Fruit fly (Drosophila melanogaster) whole organism, embryonic: ENCODE results near the gene Sirup.

Experiments used
- CG4730 ChIP-seq: fragments of 200-800 bp; sonication (Bioruptor generic); IDR thresholded peaks from 2 replicates; pipeline ENCODE4 v1.3.6; 2022; ENCODE audit warnings: missing biosample characterization, missing genetic modification characterization
- Max ChIP-seq: fragments of 200-800 bp; sonication (Bioruptor generic); optimal IDR thresholded peaks from 2 replicates; lab custom pipeline; 2016; ENCODE audit warnings: missing biosample characterization, mild to moderate bottlenecking, missing genetic modification characterization
- cas ChIP-seq: fragments of 200-800 bp; sonication (Bioruptor generic); IDR thresholded peaks from 2 replicates; pipeline ENCODE4 v1.3.6; 2022; ENCODE audit warnings: missing biosample characterization, missing genetic modification characterization
- dmrt11E ChIP-seq: fragments of 200-800 bp; sonication (Bioruptor generic); optimal IDR thresholded peaks from 3 replicates; lab custom pipeline; 2018; ENCODE audit warnings: missing biosample characterization, mild to moderate bottlenecking, missing genetic modification characterization, moderate library complexity
- ken ChIP-seq: fragments of 200-800 bp; sonication (Bioruptor generic); IDR thresholded peaks from 3 replicates; pipeline ENCODE4 v1.3.6; 2022; ENCODE audit warnings: missing biosample characterization, missing genetic modification characterization
- klu ChIP-seq: fragments of 200-800 bp; sonication (Bioruptor generic); IDR thresholded peaks from 2 replicates; pipeline ENCODE4 v1.3.6; 2022; ENCODE audit warnings: missing biosample characterization, missing genetic modification characterization
- lilli ChIP-seq: fragments of 200-800 bp; sonication (Bioruptor generic); optimal IDR thresholded peaks from 3 replicates; lab custom pipeline; 2016; ENCODE audit warnings: missing biosample characterization, missing genetic modification characterization
- nmo ChIP-seq: fragments of 200-800 bp; sonication (Bioruptor generic); optimal IDR thresholded peaks from 2 replicates; lab custom pipeline; 2018; ENCODE audit warnings: missing biosample characterization, mild to moderate bottlenecking, missing genetic modification characterization, moderate library complexity
- pan ChIP-seq, 4 experiments: fragments of >200 bp in 3 of 4; fragments of 200-800 bp in 1 of 4; sonication (Bioruptor generic) in 1 of 4; optimal IDR thresholded peaks in 3 of 4; IDR thresholded peaks in 1 of 4; 2 replicates each; pipeline versions ENCODE4 v1.3.6 to Lab custom; 2017 to 2022; ENCODE audit warnings: missing biosample characterization in 2 of 4, missing genetic modification characterization in 2 of 4, mixed read lengths in 1 of 4
- pzg ChIP-seq: fragments of 200-800 bp; sonication (Bioruptor generic); optimal IDR thresholded peaks from 3 replicates; lab custom pipeline; 2018; ENCODE audit warnings: missing biosample characterization, mild to moderate bottlenecking, missing genetic modification characterization, moderate library complexity
- trh ChIP-seq: fragments of 200-800 bp; sonication (Bioruptor generic); optimal IDR thresholded peaks from 2 replicates; lab custom pipeline; 2016; ENCODE audit warnings: missing biosample characterization, missing genetic modification characterization

DNA sequence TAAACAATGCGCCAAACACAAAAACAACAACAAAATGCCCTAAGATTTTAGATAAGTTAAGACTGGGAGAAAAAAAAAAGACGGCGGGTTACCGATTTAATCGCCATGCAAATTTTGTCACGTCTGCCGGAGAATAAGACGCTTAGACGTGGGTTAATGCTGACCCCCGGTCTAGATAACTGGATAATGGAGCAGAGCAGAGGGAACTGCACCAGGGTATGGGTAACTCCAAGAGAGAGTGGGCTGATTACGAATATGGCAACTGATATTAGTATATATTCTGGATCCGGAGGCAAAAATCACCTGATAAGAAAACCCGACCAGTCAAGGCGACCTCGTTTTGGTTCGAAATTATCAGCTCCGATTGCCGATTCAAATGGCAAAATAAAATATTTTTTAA lies 28.7 kb upstream of the Sirup start:
- no peak for TF ChIP-seq trh
- no peak for TF ChIP-seq nmo (GFP tag; lab: Kevin White, UChicago)
- TF ChIP-seq dmrt11E, result no peak
- TF ChIP-seq pzg, result no peak
- no peak for TF ChIP-seq klu (GFP tag; lab: Robert Waterston, UW)
- TF ChIP-seq ken (GFP tag; lab: Robert Waterston, UW), result no peak
- TF ChIP-seq pan (optimal IDR thresholded peaks at IDR 0.05; lab: Kevin White, UChicago), result no peak
- TF ChIP-seq pan (GFP tag; optimal IDR thresholded peaks at IDR 0.05 in 1 of 2, IDR thresholded peaks at IDR 0.05 in 1 of 2), result no peak
- TF ChIP-seq Max (GFP tag; lab: Kevin White, UChicago), result no peak
- no peak for TF ChIP-seq cas (GFP tag; lab: Robert Waterston, UW)
- no peak for TF ChIP-seq lilli
- TF ChIP-seq CG4730 (GFP tag; lab: Robert Waterston, UW), result no peak
